Worm (Caenorhabditis elegans) whole organism, midembryonic: ENCODE measurements around the gene R02D5.6.
A peak's percentile ranks its signal among the peaks of the same experiment; 100 is the strongest.

Experiments
- T22C8.4 ChIP-seq: fragments of 200-800 bp; sonication (Bioruptor generic); IDR thresholded peaks from 2 replicates; pipeline ENCODE4 v1.3.6; 2022; ENCODE audit warnings: missing genetic modification characterization, missing compliant biosample characterization
- cog-1 ChIP-seq: sonication (generic microtip); optimal IDR thresholded peaks from 2 replicates; lab custom pipeline; 2016; ENCODE audit warnings: missing genetic modification characterization, missing compliant biosample characterization
- flt-1 ChIP-seq: fragments of 200-800 bp; sonication (Bioruptor generic); IDR thresholded peaks from 2 replicates; pipeline ENCODE4 v1.3.6; 2022; ENCODE audit warnings: missing genetic modification characterization, missing compliant biosample characterization
- klf-2 ChIP-seq: fragments of 200-800 bp; sonication (Bioruptor generic); conservative IDR thresholded peaks from 2 replicates; pipeline ENCODE4 v1.3.6; 2022; ENCODE audit warnings: missing genetic modification reagents, missing genetic modification characterization, missing compliant biosample characterization
- med-1 ChIP-seq: sonication (generic microtip); optimal IDR thresholded peaks from 2 replicates; lab custom pipeline; 2017; ENCODE audit warnings: missing genetic modification characterization, mild to moderate bottlenecking, missing compliant biosample characterization, antibody characterized with exemption, missing genetic modification reagents; ENCODE audit not compliant: insufficient read depth
- ref-1 ChIP-seq: fragments of 200-800 bp; sonication (Bioruptor generic); conservative IDR thresholded peaks from 2 replicates; pipeline ENCODE4 v1.3.6; 2022; ENCODE audit warnings: missing genetic modification reagents, missing genetic modification characterization, missing compliant biosample characterization
- tab-1 ChIP-seq: fragments of 200-800 bp; sonication (Bioruptor generic); IDR thresholded peaks from 2 replicates; pipeline ENCODE4 v1.3.6; 2022; ENCODE audit warnings: missing genetic modification characterization, missing compliant biosample characterization
- ztf-23 ChIP-seq: fragments of 200-800 bp; sonication (Bioruptor generic); IDR thresholded peaks from 2 replicates; pipeline ENCODE4 v1.3.6; 2022; ENCODE audit warnings: missing genetic modification reagents, missing genetic modification characterization, missing compliant biosample characterization
- ztf-29 ChIP-seq: fragments of 200-800 bp; sonication (Bioruptor generic); IDR thresholded peaks from 2 replicates; pipeline ENCODE4 v1.3.6; 2022; ENCODE audit warnings: missing genetic modification reagents, missing genetic modification characterization, missing compliant biosample characterization

R02D5.6 gene

DNA sequence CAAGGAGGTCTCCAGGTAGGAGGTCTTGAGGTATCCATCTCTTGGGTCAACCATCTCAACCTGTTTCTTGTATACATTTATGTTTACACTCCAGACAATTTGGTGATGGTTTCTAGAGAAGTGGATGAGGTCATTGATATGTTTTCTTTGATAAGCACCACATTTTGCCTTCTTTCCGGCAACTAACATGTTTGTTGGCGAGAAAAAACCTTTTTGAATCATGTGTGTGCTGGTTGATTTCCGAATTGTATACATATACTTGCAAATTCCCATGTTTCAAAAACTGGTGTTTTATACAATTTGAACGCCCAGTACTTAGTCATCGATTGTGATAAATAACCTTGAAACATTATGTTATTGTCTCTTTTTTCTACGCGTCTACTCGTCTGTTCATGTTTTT is 13.8 kb downstream of the R02D5.6 start:
- no peak for TF ChIP-seq ztf-23 (GFP tag; lab: Robert Waterston, UW)
- no peak for TF ChIP-seq T22C8.4 (GFP tag; lab: Robert Waterston, UW)
- TF ChIP-seq klf-2 (GFP tag; lab: Robert Waterston, UW) = no peak

DNA sequence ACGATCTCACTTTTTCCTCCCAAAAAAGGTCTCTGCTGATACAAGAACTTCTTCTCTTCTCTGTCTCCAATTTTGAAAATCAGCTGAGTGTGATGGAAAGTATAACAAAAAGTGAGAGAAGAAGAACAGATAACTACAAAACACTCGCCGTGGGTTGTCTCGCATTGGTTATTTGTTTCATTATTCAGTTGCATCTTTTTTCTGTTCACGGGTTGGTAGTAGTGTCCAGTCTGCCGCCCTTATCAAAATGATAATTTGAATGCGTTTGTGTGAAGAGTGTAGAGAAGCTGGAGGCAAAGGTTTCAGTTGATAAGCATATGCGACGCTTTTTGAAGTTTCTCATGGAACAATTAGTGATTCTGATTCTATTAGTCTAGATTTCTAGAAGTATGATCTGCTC is 14.8 kb downstream of the R02D5.6 start:
- no peak for TF ChIP-seq ref-1
- no peak for TF ChIP-seq T22C8.4 (GFP tag; lab: Robert Waterston, UW)
- TF ChIP-seq med-1 (GFP tag; lab: Kevin White, UChicago) = no peak
- no peak for TF ChIP-seq klf-2 (GFP tag; lab: Robert Waterston, UW)

DNA sequence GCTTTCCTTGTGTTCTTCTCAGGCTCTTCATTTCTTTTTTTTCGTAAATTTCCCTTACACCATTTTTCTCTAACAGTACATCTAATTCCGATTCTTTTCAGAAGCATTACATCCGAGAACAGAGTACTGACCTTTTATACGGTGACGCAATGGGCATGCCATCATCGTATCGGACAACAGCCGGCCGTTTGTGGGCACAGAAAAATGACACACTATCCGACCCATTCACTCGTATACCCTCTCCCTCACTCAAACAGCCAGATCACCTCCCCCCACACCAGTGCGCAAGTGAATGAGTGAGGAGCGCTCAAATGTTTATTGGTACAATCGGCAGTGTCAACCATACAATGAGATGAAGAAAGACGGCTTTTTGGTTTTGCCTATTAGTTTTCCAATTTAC is 16.8 kb downstream of the R02D5.6 start, which contains the start of gene R02D5.24:
Gene R02D5.24 (plus strand): TSS at position 205 of the 400 bp plus-strand sequence.
- TF ChIP-seq flt-1 (0 out of 2 replicates have a peak, but pooled peaks have one; percentile 15), ztf-23 (GFP tag; lab: Robert Waterston, UW) (no peak), cog-1 (tag; lab: Kevin White, UChicago) (no peak), med-1 (GFP tag; lab: Kevin White, UChicago) (no peak)

DNA sequence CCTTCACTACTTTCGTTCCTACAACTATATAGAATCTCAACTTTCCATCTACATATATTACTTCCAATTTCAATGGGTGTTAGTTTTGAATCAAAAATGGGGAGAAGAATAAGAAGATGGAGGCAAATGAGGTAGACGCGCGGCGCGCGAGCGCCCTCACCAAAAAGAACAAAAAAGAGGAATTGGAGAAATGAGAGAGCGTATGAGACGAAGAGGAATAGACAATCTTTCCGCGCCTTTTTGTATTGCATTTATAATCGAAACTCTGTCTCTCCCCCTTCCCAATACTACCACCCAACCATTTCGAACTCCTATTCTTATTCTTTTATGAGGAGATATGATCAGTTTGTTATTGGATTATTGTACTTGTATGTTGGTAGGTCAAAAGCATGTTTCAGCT is 17.4 kb downstream of the R02D5.6 start:
- TF ChIP-seq flt-1 = no peak
- no peak for TF ChIP-seq cog-1 (tag; lab: Kevin White, UChicago)
- TF ChIP-seq ref-1 = no peak
- no peak for TF ChIP-seq ztf-29 (GFP tag; lab: Robert Waterston, UW)
- no peak for TF ChIP-seq med-1 (GFP tag; lab: Kevin White, UChicago)
- no peak for TF ChIP-seq ztf-23 (GFP tag; lab: Robert Waterston, UW)
- no peak for TF ChIP-seq klf-2 (GFP tag; lab: Robert Waterston, UW)

ce11 chrV:14499074-14499864 is 18.6 kb downstream of the R02D5.6 start:
- TF ChIP-seq klf-2 (GFP tag; lab: Robert Waterston, UW) = no peak
- no peak for TF ChIP-seq cog-1 (tag; lab: Kevin White, UChicago)
- TF ChIP-seq med-1 (GFP tag; lab: Kevin White, UChicago) = no peak

DNA sequence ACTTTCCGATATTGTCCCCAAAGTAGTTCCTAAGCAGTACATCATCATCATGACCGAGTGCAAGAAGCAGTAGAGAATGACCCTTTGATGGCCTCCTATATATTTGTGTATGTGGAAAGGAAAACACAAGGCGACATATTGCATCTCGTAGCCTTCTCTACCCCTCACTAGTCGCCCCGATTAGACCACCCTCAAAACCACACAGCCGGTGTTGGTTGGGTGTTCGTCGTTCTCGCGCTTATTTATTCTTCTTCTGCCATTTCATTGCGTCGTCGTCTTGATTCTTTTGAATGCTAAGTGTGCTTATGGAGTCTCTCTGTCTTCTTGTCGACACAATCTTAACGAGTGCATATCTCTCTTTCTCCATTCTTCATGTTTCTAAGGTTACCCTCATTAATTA is 19.7 kb downstream of the R02D5.6 start:
- TF ChIP-seq med-1 (GFP tag; lab: Kevin White, UChicago) (no peak), cog-1 (tag; lab: Kevin White, UChicago) (peak; percentile 34), flt-1 (peak; percentile 61; the same call in 1 of the 2 replicates)

ce11 chrV:14496446-14496845 is 21.5 kb downstream of the R02D5.6 start:
- no peak for TF ChIP-seq tab-1 (GFP tag; lab: Robert Waterston, UW)

ce11 chrV:14495493-14495892 is 22.4 kb downstream of the R02D5.6 start:
- TF ChIP-seq ztf-23 (GFP tag; lab: Robert Waterston, UW) = no peak
- no peak for TF ChIP-seq tab-1 (GFP tag; lab: Robert Waterston, UW)
- no peak for TF ChIP-seq T22C8.4 (GFP tag; lab: Robert Waterston, UW)
- TF ChIP-seq klf-2 (GFP tag; lab: Robert Waterston, UW) = no peak
- no peak for TF ChIP-seq flt-1
- no peak for TF ChIP-seq med-1 (GFP tag; lab: Kevin White, UChicago)
- TF ChIP-seq ref-1 = no peak
- TF ChIP-seq ztf-29 (GFP tag; lab: Robert Waterston, UW) = no peak
- no peak for TF ChIP-seq cog-1 (tag; lab: Kevin White, UChicago)

- no peak for TF ChIP-seq klf-2 (GFP tag; lab: Robert Waterston, UW)
- TF ChIP-seq flt-1 = no peak
- TF ChIP-seq tab-1 (GFP tag; lab: Robert Waterston, UW) = no peak
- TF ChIP-seq ref-1 = no peak
- TF ChIP-seq T22C8.4 (GFP tag; lab: Robert Waterston, UW) = no peak
- TF ChIP-seq cog-1 (tag; lab: Kevin White, UChicago) = no peak
- TF ChIP-seq ztf-29 (GFP tag; lab: Robert Waterston, UW) = no peak
- no peak for TF ChIP-seq ztf-23 (GFP tag; lab: Robert Waterston, UW)
- TF ChIP-seq med-1 (GFP tag; lab: Kevin White, UChicago) = no peak
Measured at ce11 chrV:14493665-14494064, 24.2 kb downstream of the R02D5.6 start.

ce11 chrV:14491097-14491496 is 26.8 kb downstream of the R02D5.6 start:
- TF ChIP-seq flt-1 = no peak
- TF ChIP-seq ztf-29 (GFP tag; lab: Robert Waterston, UW) = no peak
- TF ChIP-seq cog-1 (tag; lab: Kevin White, UChicago) = no peak
- TF ChIP-seq T22C8.4 (GFP tag; lab: Robert Waterston, UW) = no peak
- no peak for TF ChIP-seq med-1 (GFP tag; lab: Kevin White, UChicago)
- TF ChIP-seq ref-1 = no peak
- no peak for TF ChIP-seq ztf-23 (GFP tag; lab: Robert Waterston, UW)
- no peak for TF ChIP-seq tab-1 (GFP tag; lab: Robert Waterston, UW)
- no peak for TF ChIP-seq klf-2 (GFP tag; lab: Robert Waterston, UW)

DNA sequence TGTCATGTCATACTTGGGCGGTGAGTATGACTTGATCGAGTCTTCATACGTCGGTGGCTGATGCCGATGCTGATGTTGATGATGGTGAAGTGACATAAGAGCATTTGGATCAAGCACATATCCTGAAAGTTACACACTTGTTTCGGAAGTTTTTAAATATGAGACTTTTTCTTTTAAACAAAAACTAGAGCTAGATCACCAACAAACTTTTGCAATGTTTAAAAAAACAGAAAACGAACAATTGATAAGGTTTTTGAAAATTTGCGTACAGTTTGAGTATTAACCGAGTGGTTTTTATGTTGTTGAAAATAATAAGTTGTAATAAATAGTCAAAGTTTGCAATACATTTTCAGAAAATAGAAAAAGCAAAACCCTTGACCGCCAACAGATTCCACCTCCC is 33.3 kb downstream of the R02D5.6 start, which contains the start of gene R02D5.4:
Gene R02D5.4 (minus strand): TSS at position 101 of the 400 bp plus-strand sequence.
- TF ChIP-seq flt-1 (no peak), klf-2 (GFP tag; lab: Robert Waterston, UW) (no peak), cog-1 (tag; lab: Kevin White, UChicago) (no peak), ref-1 (no peak), ztf-23 (GFP tag; lab: Robert Waterston, UW) (no peak), ztf-29 (GFP tag; lab: Robert Waterston, UW) (no peak)
